Worm (Caenorhabditis elegans) whole organism, young adult: ENCODE data around the gene F59A6.11.

ENCODE experiments used
- B0035.1 ChIP-seq: sonication (generic microtip); optimal IDR thresholded peaks from 2 replicates; lab custom pipeline; 2016; ENCODE audit warnings: missing genetic modification characterization, mild to moderate bottlenecking, missing compliant biosample characterization, missing genotype, missing genetic modification reagents
- F10E7.11 ChIP-seq: sonication (generic microtip); optimal IDR thresholded peaks from 2 replicates; lab custom pipeline; 2017; ENCODE audit warnings: mild to moderate bottlenecking, missing genetic modification characterization, moderate library complexity, missing compliant biosample characterization
- F33H1.4 ChIP-seq: fragments of 200-800 bp; sonication (Bioruptor generic); IDR thresholded peaks from 2 replicates; pipeline ENCODE4 v1.3.6; 2022; ENCODE audit warnings: missing genetic modification reagents, missing genetic modification characterization, missing compliant biosample characterization
- F39B2.1 ChIP-seq: fragments of 200-800 bp; sonication (Bioruptor generic); IDR thresholded peaks from 2 replicates; pipeline ENCODE4 v1.3.6; 2022; ENCODE audit warnings: missing genetic modification reagents, missing genetic modification characterization, missing compliant biosample characterization
- F49E8.2 ChIP-seq: sonication (generic microtip); optimal IDR thresholded peaks from 3 replicates; lab custom pipeline; 2017; ENCODE audit warnings: missing genetic modification characterization, mild to moderate bottlenecking, missing compliant biosample characterization, antibody characterized with exemption, moderate library complexity; ENCODE audit not compliant: insufficient read depth
- F52B5.7 ChIP-seq: sonication (generic microtip); optimal IDR thresholded peaks from 2 replicates; lab custom pipeline; 2016; ENCODE audit warnings: mild to moderate bottlenecking, missing genetic modification characterization, missing compliant biosample characterization
- F55B11.4 ChIP-seq: sonication (generic microtip); optimal IDR thresholded peaks from 2 replicates; lab custom pipeline; 2016; ENCODE audit warnings: missing compliant biosample characterization, missing genetic modification characterization, borderline replicate concordance; ENCODE audit not compliant: insufficient read depth
- K11D2.4 ChIP-seq: fragments of 200-800 bp; sonication (Bioruptor generic); IDR thresholded peaks from 2 replicates; pipeline ENCODE4 v1.3.6; 2022; ENCODE audit warnings: missing genetic modification reagents, missing genetic modification characterization, missing compliant biosample characterization
- T07F8.4 ChIP-seq: sonication (generic microtip); optimal IDR thresholded peaks from 2 replicates; lab custom pipeline; 2016; ENCODE audit warnings: mild to moderate bottlenecking, missing genetic modification characterization, moderate library complexity, missing compliant biosample characterization
- Y95B8A.8 ChIP-seq: fragments of 200-800 bp; sonication (Bioruptor generic); IDR thresholded peaks from 2 replicates; pipeline ENCODE4 v1.3.6; 2022; ENCODE audit warnings: missing genetic modification reagents, missing genetic modification characterization, missing compliant biosample characterization
- atf-7 ChIP-seq: sonication (generic microtip); optimal IDR thresholded peaks from 2 replicates; lab custom pipeline; 2017; ENCODE audit warnings: mild to moderate bottlenecking, missing genetic modification characterization, missing compliant biosample characterization
- attf-5 ChIP-seq: fragments of 200-800 bp; sonication (Bioruptor generic); optimal IDR thresholded peaks from 2 replicates; lab custom pipeline; 2018; ENCODE audit warnings: mild to moderate bottlenecking, missing genetic modification characterization, missing compliant biosample characterization
- ceh-27 ChIP-seq: fragments of 200-800 bp; sonication (Bioruptor generic); optimal IDR thresholded peaks from 2 replicates; lab custom pipeline; 2018; ENCODE audit warnings: mild to moderate bottlenecking, missing genetic modification characterization, moderate library complexity, missing compliant biosample characterization
- ceh-58 ChIP-seq: fragments of 200-800 bp; sonication (Bioruptor generic); IDR thresholded peaks from 2 replicates; pipeline ENCODE4 v1.3.6; 2022; ENCODE audit warnings: missing genetic modification characterization, missing compliant biosample characterization
- ceh-79 ChIP-seq: sonication (generic microtip); optimal IDR thresholded peaks from 2 replicates; lab custom pipeline; 2017; ENCODE audit warnings: mild to moderate bottlenecking, missing genetic modification characterization, missing compliant biosample characterization
- dox-1 ChIP-seq: fragments of 200-800 bp; sonication (Bioruptor generic); IDR thresholded peaks from 2 replicates; pipeline ENCODE4 v1.3.6; 2022; ENCODE audit warnings: missing genetic modification reagents, missing genetic modification characterization, missing compliant biosample characterization
- dpff-1 ChIP-seq: sonication (generic microtip); optimal IDR thresholded peaks from 2 replicates; lab custom pipeline; 2017; ENCODE audit warnings: mild to moderate bottlenecking, missing genetic modification characterization, missing compliant biosample characterization
- dpl-1 ChIP-seq: fragments of 150-350 bp; optimal IDR thresholded peaks from 2 replicates; lab custom pipeline; 2014; ENCODE audit warnings: missing biosample characterization, missing genetic modification reagents, missing genetic modification characterization
- egl-44 ChIP-seq: fragments of 200-800 bp; sonication (Bioruptor generic); IDR thresholded peaks from 2 replicates; pipeline ENCODE4 v1.3.6; 2022; ENCODE audit warnings: missing genetic modification reagents, missing genetic modification characterization, missing compliant biosample characterization
- ets-4 ChIP-seq: fragments of 200-800 bp; sonication (Bioruptor generic); optimal IDR thresholded peaks from 2 replicates; lab custom pipeline; 2018; ENCODE audit warnings: mild to moderate bottlenecking, missing genetic modification characterization, missing compliant biosample characterization
- him-1 ChIP-seq: sonication (generic microtip); optimal IDR thresholded peaks from 2 replicates; lab custom pipeline; 2016; ENCODE audit warnings: missing genotype, missing genetic modification reagents, missing genetic modification characterization, missing compliant biosample characterization
- hlh-26 ChIP-seq: fragments of 200-800 bp; sonication (Bioruptor generic); conservative IDR thresholded peaks from 2 replicates; pipeline ENCODE4 v1.3.6; 2022; ENCODE audit warnings: missing genetic modification reagents, missing genetic modification characterization, missing compliant biosample characterization
- hrde-1 ChIP-seq: sonication (generic microtip); optimal IDR thresholded peaks from 2 replicates; lab custom pipeline; 2016; ENCODE audit warnings: missing genetic modification characterization, mild to moderate bottlenecking, missing compliant biosample characterization, moderate library complexity, missing genotype, missing genetic modification reagents, borderline replicate concordance
- let-607 ChIP-seq, 2 experiments: fragments of 200-800 bp in 1 of 2; sonication (Bioruptor generic) in 1 of 2; sonication (generic microtip) in 1 of 2; optimal IDR thresholded peaks; 2 replicates each; lab custom pipeline; 2016 to 2018; ENCODE audit warnings: mild to moderate bottlenecking in 2 of 2, missing compliant biosample characterization in 2 of 2, missing genetic modification characterization in 2 of 2, moderate library complexity in 2 of 2, missing genotype in 1 of 2
- mxl-1 ChIP-seq: sonication (generic microtip); optimal IDR thresholded peaks from 2 replicates; lab custom pipeline; 2016; ENCODE audit warnings: missing genetic modification characterization, missing compliant biosample characterization
- nhr-27 ChIP-seq: fragments of 200-800 bp; sonication (Bioruptor generic); optimal IDR thresholded peaks from 2 replicates; lab custom pipeline; 2018; ENCODE audit warnings: mild to moderate bottlenecking, missing genetic modification characterization, moderate library complexity, missing compliant biosample characterization
- nhr-80 ChIP-seq: sonication (generic microtip); optimal IDR thresholded peaks from 2 replicates; lab custom pipeline; 2016; ENCODE audit warnings: missing genetic modification characterization, missing compliant biosample characterization
- pbrm-1 ChIP-seq: fragments of 200-800 bp; sonication (Bioruptor generic); IDR thresholded peaks from 2 replicates; pipeline ENCODE4 v1.3.6; 2022; ENCODE audit warnings: missing genetic modification reagents, missing genetic modification characterization, missing compliant biosample characterization
- snpc-3.4 ChIP-seq: sonication (generic microtip); optimal IDR thresholded peaks from 2 replicates; lab custom pipeline; 2017; ENCODE audit warnings: missing genetic modification characterization, mild to moderate bottlenecking, missing compliant biosample characterization, antibody characterized with exemption, moderate library complexity, missing genotype, missing genetic modification reagents
- snpc-4 ChIP-seq, 5 experiments: fragments of 150-350 bp in 1 of 5; sonication (generic microtip) in 4 of 5; optimal IDR thresholded peaks; 2 replicates each; lab custom pipeline; 2014 to 2018; ENCODE audit warnings: missing genetic modification characterization in 5 of 5, missing biosample characterization in 3 of 5, antibody characterized with exemption in 2 of 5, mild to moderate bottlenecking in 2 of 5, missing compliant biosample characterization in 2 of 5, missing genotype in 2 of 5, moderate library complexity in 2 of 5, missing genetic modification reagents in 1 of 5
- sptf-2 ChIP-seq: fragments of 200-800 bp; sonication (Bioruptor generic); optimal IDR thresholded peaks from 2 replicates; lab custom pipeline; 2018; ENCODE audit warnings: mild to moderate bottlenecking, missing genetic modification characterization, missing compliant biosample characterization
- ztf-26 ChIP-seq: sonication (generic microtip); optimal IDR thresholded peaks from 2 replicates; lab custom pipeline; 2017; ENCODE audit warnings: missing genetic modification characterization, missing compliant biosample characterization

F59A6.11 gene

DNA sequence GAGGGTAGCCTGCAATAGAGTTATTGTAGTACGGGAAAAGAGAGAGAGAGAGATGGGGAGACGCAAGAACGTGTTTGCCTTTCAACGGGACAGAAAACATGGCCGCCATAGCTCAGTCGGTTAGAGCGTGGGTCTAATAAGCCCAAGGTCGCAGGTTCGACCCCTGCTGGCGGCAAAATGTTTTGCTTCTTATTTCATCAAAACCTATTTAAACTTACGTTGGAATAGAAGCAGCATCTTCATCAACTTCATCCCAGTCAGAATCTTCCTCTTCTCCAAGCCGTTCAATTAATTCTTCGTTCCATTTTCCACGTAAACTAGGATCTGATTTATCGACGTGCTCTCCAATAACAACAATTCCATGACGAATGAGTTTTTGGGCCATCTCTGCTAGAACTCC, 34.1 kb upstream of the F59A6.11 start (continued):
- TF ChIP-seq let-607 (tag; optimal IDR thresholded peaks at IDR 0.05; lab: Kevin White, UChicago): peak in 1 of 2 experiments; percentile 1
- TF ChIP-seq atf-7 (tag; lab: Kevin White, UChicago): peak; percentile 53
- TF ChIP-seq, all 124 proteins: peak for 84

DNA sequence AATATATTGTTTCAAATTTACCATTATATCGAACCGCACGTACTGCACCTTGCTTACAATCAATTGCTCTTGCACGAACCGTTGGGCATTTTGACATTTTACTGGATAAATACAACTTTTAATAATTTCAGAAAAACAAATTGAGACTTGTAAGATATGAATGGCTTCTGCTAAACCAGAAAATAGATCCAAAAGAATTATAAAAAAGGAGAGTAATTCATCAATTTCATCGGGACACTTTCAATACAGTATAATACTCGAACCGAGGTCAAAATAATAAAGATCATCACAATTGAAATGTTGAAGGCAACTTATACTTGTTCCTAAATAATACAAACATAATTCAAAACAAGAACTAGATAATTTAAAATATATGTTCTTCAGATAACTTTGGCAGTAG, 33.1 kb upstream of the F59A6.11 start, which contains the start of gene wdr-83:
Gene wdr-83 (minus strand): TSS at position 101 of the 400 bp plus-strand sequence.
- no peak for TF ChIP-seq ceh-79 (tag; lab: Kevin White, UChicago)
- TF ChIP-seq mxl-1: no peak
- TF ChIP-seq K11D2.4: no peak

DNA sequence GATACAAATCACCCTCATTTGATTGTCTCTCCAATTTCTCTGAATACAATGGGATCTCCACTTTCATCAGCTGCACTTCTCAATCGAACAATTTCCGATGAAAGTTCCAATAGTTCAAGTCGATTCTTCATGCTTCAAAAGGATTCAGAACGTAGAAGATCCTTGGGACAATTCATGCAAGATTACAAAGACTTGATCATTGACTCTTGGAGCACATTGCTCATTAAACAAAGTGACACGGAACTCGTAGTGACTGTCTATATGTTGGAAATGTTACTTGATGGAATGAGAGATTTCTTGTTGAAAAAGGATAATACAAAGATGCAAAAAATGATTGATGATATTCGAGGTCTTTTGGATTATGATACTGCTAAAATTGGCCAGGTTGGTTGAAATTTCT, 29.4 kb upstream of the F59A6.11 start:
- TF ChIP-seq dpff-1: no peak
- no peak for TF ChIP-seq nhr-27 (tag; lab: Kevin White, UChicago)
- TF ChIP-seq pbrm-1 (GFP tag; lab: Robert Waterston, UW): no peak
- TF ChIP-seq dox-1 (GFP tag; lab: Robert Waterston, UW): no peak
- TF ChIP-seq F52B5.7 (tag; lab: Kevin White, UChicago): no peak
- no peak for TF ChIP-seq dpl-1 (GFP tag; lab: Kevin White, UChicago)
- TF ChIP-seq snpc-4 (GFP tag; optimal IDR thresholded peaks at IDR 0.05; lab: Kevin White, UChicago): no peak
- TF ChIP-seq snpc-4 (tag; optimal IDR thresholded peaks at IDR 0.05; lab: Kevin White, UChicago): no peak
- TF ChIP-seq egl-44 (GFP tag; lab: Robert Waterston, UW): no peak
- no peak for TF ChIP-seq B0035.1 (tag; lab: Kevin White, UChicago)
- TF ChIP-seq ztf-26 (tag; lab: Kevin White, UChicago): no peak
- no peak for TF ChIP-seq mxl-1
- no peak for TF ChIP-seq him-1 (tag; lab: Kevin White, UChicago)
- no peak for TF ChIP-seq snpc-3.4 (tag; lab: Kevin White, UChicago)
- TF ChIP-seq ceh-58 (GFP tag; lab: Robert Waterston, UW): no peak
- TF ChIP-seq F39B2.1 (GFP tag; lab: Robert Waterston, UW): no peak
- no peak for TF ChIP-seq attf-5
- TF ChIP-seq hrde-1 (tag; lab: Kevin White, UChicago): no peak
- no peak for TF ChIP-seq F10E7.11

DNA sequence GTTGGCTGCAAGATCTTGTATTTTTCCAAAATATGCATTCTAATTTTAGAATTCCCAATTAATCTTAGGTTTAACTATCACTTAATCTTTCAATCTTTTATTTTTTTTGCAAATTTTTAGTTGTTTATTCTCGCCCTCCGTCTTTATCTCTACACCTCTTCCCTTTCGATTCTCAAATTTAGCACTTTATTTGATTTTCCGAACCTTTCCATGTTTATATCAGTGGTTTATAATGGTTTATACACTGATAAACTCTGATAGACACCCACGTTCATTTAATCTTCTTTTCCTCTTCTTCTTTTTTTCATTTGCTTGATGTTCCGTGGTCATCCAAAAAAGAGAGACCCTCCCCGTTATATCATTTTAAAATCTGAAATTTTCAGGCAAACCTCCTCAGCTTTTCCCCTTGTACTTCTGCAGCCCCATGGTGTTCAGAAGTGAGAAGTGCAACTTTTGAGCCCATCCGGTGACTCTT, 23.9 kb upstream of the F59A6.11 start, which contains the start of the genes nsy-1 and F59A6.13:
Gene nsy-1 (plus strand): TSS at position 377 of the 475 bp plus-strand sequence.
Gene F59A6.13 (plus strand): TSS at position 425 of the 475 bp plus-strand sequence.
- TF ChIP-seq sptf-2 (GFP tag; lab: Kevin White, UChicago): no peak
- peak; percentile 59 for TF ChIP-seq nhr-80 (tag; lab: Kevin White, UChicago)
- TF ChIP-seq ets-4 (GFP tag; lab: Kevin White, UChicago): no peak

DNA sequence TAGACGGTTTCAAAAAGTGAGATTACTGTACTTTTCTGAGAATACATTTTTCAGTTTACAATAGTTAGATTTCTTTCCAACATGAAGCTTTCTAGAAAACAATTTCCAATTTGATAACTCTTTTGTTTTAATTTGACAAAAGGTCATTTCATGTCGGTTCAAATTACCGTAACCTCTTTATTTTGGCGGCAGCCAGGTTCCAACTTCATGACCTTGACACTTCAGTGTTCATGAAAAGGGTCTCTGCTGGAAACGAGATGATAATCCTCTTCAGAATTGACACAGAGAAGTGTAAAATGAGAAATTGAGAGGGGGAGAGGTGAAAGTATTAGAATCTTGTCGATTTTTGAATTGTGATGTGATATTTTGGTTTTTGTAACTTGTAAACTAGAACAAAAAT, 23.0 kb upstream of the F59A6.11 start:
- TF ChIP-seq Y95B8A.8 (GFP tag; lab: Robert Waterston, UW) (no peak), hrde-1 (tag; lab: Kevin White, UChicago) (no peak), hlh-26 (no peak), F55B11.4 (no peak), ceh-27 (GFP tag; lab: Kevin White, UChicago) (no peak), F33H1.4 (GFP tag; lab: Robert Waterston, UW) (no peak), T07F8.4 (no peak), F49E8.2 (tag; lab: Kevin White, UChicago) (no peak)
